Comparison of ENCODE assay signal across 3 fruit fly cellular contexts in genomic region chr3L:18235825-18236647, dm6.
A peak's percentile ranks its signal among the peaks of the same experiment; 100 is the strongest.
TF ChIP-seq lines count a peak whose summit lies in the region.

No protein-coding gene starts in this region.

TF ChIP-seq in whole organism, embryonic, 481 proteins besides CTCF, POLR2A, EP300 and RAD21 (continued from another document and continues in another):
- TF ChIP-seq Sry-β (GFP tag; optimal IDR thresholded peaks at IDR 0.05; lab: Kevin White, UChicago): peak; percentile 60
- TF ChIP-seq CG5180 (GFP tag; optimal IDR thresholded peaks at IDR 0.05; lab: Kevin White, UChicago): peak; percentile 46
- peak; percentile 81 for TF ChIP-seq Asciz (GFP tag; optimal IDR thresholded peaks at IDR 0.05; lab: Kevin White, UChicago)
- no peak for TF ChIP-seq ato (GFP tag; IDR thresholded peaks at IDR 0.05; lab: Robert Waterston, UW; ENCODE audit: partially characterized antibody)
- peak; percentile 85 for TF ChIP-seq H15 (GFP tag; IDR thresholded peaks at IDR 0.05; lab: Robert Waterston, UW)
- peak; percentile 15 for TF ChIP-seq Hmr (GFP tag; optimal IDR thresholded peaks at IDR 0.05; lab: Kevin White, UChicago)
- TF ChIP-seq Hmx (GFP tag; optimal IDR thresholded peaks at IDR 0.05; lab: Kevin White, UChicago): peak; percentile 8
- TF ChIP-seq usp (GFP tag; optimal IDR thresholded peaks at IDR 0.05; lab: Kevin White, UChicago): no peak
- peak; percentile 44; the same call in 1 of the 2 replicates for TF ChIP-seq Oaz (GFP tag; IDR thresholded peaks at IDR 0.05; lab: Robert Waterston, UW)
- peak; percentile 88 for TF ChIP-seq E2f1 (GFP tag; IDR thresholded peaks at IDR 0.05; lab: Robert Waterston, UW)
- peak; percentile 67 for TF ChIP-seq CG12299 (tag; optimal IDR thresholded peaks at IDR 0.05; lab: Kevin White, UChicago)
- no peak; the same call in 1 of the 2 replicates for TF ChIP-seq CG17612 (GFP tag; IDR thresholded peaks at IDR 0.05; lab: Robert Waterston, UW)
- TF ChIP-seq slp2 (GFP tag; optimal IDR thresholded peaks at IDR 0.05; lab: Kevin White, UChicago): peak; percentile 92
- TF ChIP-seq chn (GFP tag; optimal IDR thresholded peaks at IDR 0.05; lab: Kevin White, UChicago): peak; percentile 95
- peak; percentile 66 for TF ChIP-seq danr (GFP tag; IDR thresholded peaks at IDR 0.05; lab: Robert Waterston, UW)
- peak; percentile 41 for TF ChIP-seq trh (GFP tag; optimal IDR thresholded peaks at IDR 0.05; lab: Kevin White, UChicago)
- peak; percentile 66 for TF ChIP-seq gt (GFP tag; IDR thresholded peaks at IDR 0.05; lab: Robert Waterston, UW)
- peak; percentile 95 for TF ChIP-seq crol (GFP tag; IDR thresholded peaks at IDR 0.05; lab: Robert Waterston, UW)
- no peak for TF ChIP-seq D (optimal IDR thresholded peaks at IDR 0.05; lab: Kevin White, UChicago)
- TF ChIP-seq D (GFP tag; optimal IDR thresholded peaks at IDR 0.05; lab: Kevin White, UChicago): peak; percentile 84
- no peak for TF ChIP-seq hkb (optimal IDR thresholded peaks at IDR 0.05; lab: Kevin White, UChicago)
- TF ChIP-seq hkb (GFP tag; IDR thresholded peaks at IDR 0.05; lab: Robert Waterston, UW): peak; percentile 87
- peak; percentile 77 for TF ChIP-seq zen (tag; optimal IDR thresholded peaks at IDR 0.05; lab: Kevin White, UChicago)
- peak; percentile 72 for TF ChIP-seq sob (GFP tag; IDR thresholded peaks at IDR 0.05; lab: Robert Waterston, UW)
- peak; percentile 79 for TF ChIP-seq CG10267 (tag; optimal IDR thresholded peaks at IDR 0.05; lab: Kevin White, UChicago)
- TF ChIP-seq Mes4 (GFP tag; optimal IDR thresholded peaks at IDR 0.05; lab: Kevin White, UChicago): peak; percentile 89
- no peak for TF ChIP-seq fru (optimal IDR thresholded peaks at IDR 0.05; lab: Kevin White, UChicago)
- TF ChIP-seq CG8765 (GFP tag; IDR thresholded peaks at IDR 0.05; lab: Robert Waterston, UW): peak; percentile 81; the same call in 1 of the 2 replicates
- TF ChIP-seq p53 (GFP tag; optimal IDR thresholded peaks at IDR 0.05; lab: Kevin White, UChicago): peak; percentile 96
- peak; percentile 51 for TF ChIP-seq CG6854 (GFP tag; optimal IDR thresholded peaks at IDR 0.05; lab: Kevin White, UChicago)
- no peak for TF ChIP-seq sc (optimal IDR thresholded peaks at IDR 0.05; lab: Kevin White, UChicago)
- peak; percentile 84 for TF ChIP-seq sc (GFP tag; optimal IDR thresholded peaks at IDR 0.05; lab: Kevin White, UChicago)
- no peak for TF ChIP-seq zen2 (GFP tag; IDR thresholded peaks at IDR 0.05; lab: Robert Waterston, UW; ENCODE audit: partially characterized antibody)
- TF ChIP-seq pan (optimal IDR thresholded peaks at IDR 0.05; lab: Kevin White, UChicago): no peak
- TF ChIP-seq pan (GFP tag; optimal IDR thresholded peaks at IDR 0.05 in 1 of 2, IDR thresholded peaks at IDR 0.05 in 1 of 2): peak in 1 of 2 experiments; percentile 80
- peak; percentile 89 for TF ChIP-seq Sox100B (GFP tag; optimal IDR thresholded peaks at IDR 0.05; lab: Kevin White, UChicago)
- TF ChIP-seq ken (GFP tag; IDR thresholded peaks at IDR 0.05; lab: Robert Waterston, UW): peak; percentile 93
- TF ChIP-seq tup (GFP tag; optimal IDR thresholded peaks at IDR 0.05; lab: Kevin White, UChicago): peak; percentile 85
- TF ChIP-seq Antp (GFP tag; optimal IDR thresholded peaks at IDR 0.05; lab: Kevin White, UChicago): peak; percentile 95
- TF ChIP-seq Neu2 (GFP tag; optimal IDR thresholded peaks at IDR 0.05; lab: Kevin White, UChicago; ENCODE audit: borderline replicate concordance): peak; percentile 71
- TF ChIP-seq MESR4 (GFP tag; optimal IDR thresholded peaks at IDR 0.05; lab: Kevin White, UChicago): peak; percentile 21
- TF ChIP-seq Scr (GFP tag; IDR thresholded peaks at IDR 0.05; lab: Robert Waterston, UW; ENCODE audit: partially characterized antibody): no peak
- peak; percentile 73 for TF ChIP-seq CG32767 (GFP tag; IDR thresholded peaks at IDR 0.05; lab: Robert Waterston, UW)

TF ChIP-seq in whole organism, prepupa, 60 proteins besides CTCF, POLR2A, EP300 and RAD21 (continued from another document):
- TF ChIP-seq CG7368 (GFP tag; optimal IDR thresholded peaks at IDR 0.05; lab: Kevin White, UChicago) (peak; percentile 97), spab (GFP tag; optimal IDR thresholded peaks at IDR 0.05; lab: Kevin White, UChicago) (peak; percentile 94), Lpt (GFP tag; optimal IDR thresholded peaks at IDR 0.05; lab: Kevin White, UChicago) (peak; percentile 91), Ets21C (GFP tag; optimal IDR thresholded peaks at IDR 0.05; lab: Kevin White, UChicago) (peak; percentile 97), fd59A (GFP tag; optimal IDR thresholded peaks at IDR 0.05; lab: Kevin White, UChicago) (peak; percentile 97), CG6163 (GFP tag; IDR thresholded peaks at IDR 0.05; lab: Robert Waterston, UW) (peak; percentile 98), CG32006 (GFP tag; optimal IDR thresholded peaks at IDR 0.05; lab: Kevin White, UChicago) (peak; percentile 92), CG6854 (GFP tag; optimal IDR thresholded peaks at IDR 0.05; lab: Kevin White, UChicago) (peak; percentile 91), Eip78C (GFP tag; lab: Kevin White, UChicago) (peak; percentile 99), dsx (GFP tag; optimal IDR thresholded peaks at IDR 0.05; lab: Kevin White, UChicago; ENCODE audit: poor library complexity, severe bottlenecking) (peak; percentile 94), CG11294 (GFP tag; IDR thresholded peaks at IDR 0.05; lab: Robert Waterston, UW) (peak; percentile 85), Sox14 (GFP tag; optimal IDR thresholded peaks at IDR 0.05; lab: Kevin White, UChicago) (peak; percentile 99), acj6 (GFP tag; optimal IDR thresholded peaks at IDR 0.05; lab: Kevin White, UChicago) (peak; percentile 98), topi (GFP tag; optimal IDR thresholded peaks at IDR 0.05; lab: Kevin White, UChicago) (peak; percentile 97), Sox15 (GFP tag; optimal IDR thresholded peaks at IDR 0.05; lab: Kevin White, UChicago) (peak; percentile 96), fkh (GFP tag; optimal IDR thresholded peaks at IDR 0.05; lab: Kevin White, UChicago) (no peak), Eip93F (GFP tag; optimal IDR thresholded peaks at IDR 0.05; lab: Kevin White, UChicago) (peak; percentile 91), CG6792 (GFP tag; optimal IDR thresholded peaks at IDR 0.05; lab: Kevin White, UChicago) (peak; percentile 98), CG8632 (GFP tag; optimal IDR thresholded peaks at IDR 0.05; lab: Kevin White, UChicago) (peak; percentile 95), Hr39 (GFP tag; optimal IDR thresholded peaks at IDR 0.05; lab: Kevin White, UChicago) (peak; percentile 98), CG4318 (GFP tag; optimal IDR thresholded peaks at IDR 0.05; lab: Kevin White, UChicago) (peak; percentile 88), CG34406 (GFP tag; optimal IDR thresholded peaks at IDR 0.05; lab: Kevin White, UChicago) (peak; percentile 95), Ets96B (tag; optimal IDR thresholded peaks at IDR 0.05; lab: Kevin White, UChicago) (peak; percentile 96), Smox (GFP tag; optimal IDR thresholded peaks at IDR 0.05; lab: Kevin White, UChicago) (peak; percentile 97), OdsH (GFP tag; optimal IDR thresholded peaks at IDR 0.05; lab: Kevin White, UChicago) (peak; percentile 96), ss (GFP tag; optimal IDR thresholded peaks at IDR 0.05; lab: Kevin White, UChicago) (peak; percentile 94 to 96), CG11902 (GFP tag; optimal IDR thresholded peaks at IDR 0.05; lab: Kevin White, UChicago) (peak; percentile 96), CG10669 (GFP tag; optimal IDR thresholded peaks at IDR 0.05; lab: Kevin White, UChicago) (peak; percentile 96), CG6276 (GFP tag; optimal IDR thresholded peaks at IDR 0.05; lab: Kevin White, UChicago) (peak; percentile 91), net (GFP tag; optimal IDR thresholded peaks at IDR 0.05; lab: Kevin White, UChicago) (peak; percentile 93), Hr4 (GFP tag; optimal IDR thresholded peaks at IDR 0.05; lab: Kevin White, UChicago) (peak; percentile 94), CG9139 (GFP tag; optimal IDR thresholded peaks at IDR 0.05; lab: Kevin White, UChicago) (peak; percentile 92), lz (GFP tag; optimal IDR thresholded peaks at IDR 0.05; lab: Kevin White, UChicago) (peak; percentile 98), esn (GFP tag; optimal IDR thresholded peaks at IDR 0.05; lab: Kevin White, UChicago) (peak; percentile 97), Gug (GFP tag; IDR thresholded peaks at IDR 0.05; lab: Robert Waterston, UW) (peak; percentile 91), CG11762 (GFP tag; optimal IDR thresholded peaks at IDR 0.05; lab: Kevin White, UChicago; ENCODE audit: insufficient read depth) (peak; percentile 97), Met (GFP tag; optimal IDR thresholded peaks at IDR 0.05; lab: Kevin White, UChicago) (peak; percentile 98), eg (GFP tag; IDR thresholded peaks at IDR 0.05; lab: Robert Waterston, UW) (peak; percentile 96), fd85E (GFP tag; optimal IDR thresholded peaks at IDR 0.05; lab: Kevin White, UChicago) (peak; percentile 93), CG16779 (tag; optimal IDR thresholded peaks at IDR 0.05; lab: Kevin White, UChicago) (peak; percentile 91)

TF ChIP-seq in whole organism, wandering third instar larva, 38 proteins besides CTCF, POLR2A, EP300 and RAD21 (continued from another document):
- TF ChIP-seq Vsx2 (GFP tag; optimal IDR thresholded peaks at IDR 0.05; lab: Kevin White, UChicago; ENCODE audit: partially characterized antibody) (no peak), Mio (GFP tag; optimal IDR thresholded peaks at IDR 0.05; lab: Kevin White, UChicago) (peak; percentile 78), CG9705 (GFP tag; optimal IDR thresholded peaks at IDR 0.05; lab: Kevin White, UChicago) (peak; percentile 88), br (GFP tag; optimal IDR thresholded peaks at IDR 0.05; lab: Kevin White, UChicago) (peak; percentile 98), sage (GFP tag; optimal IDR thresholded peaks at IDR 0.05; lab: Kevin White, UChicago) (peak; percentile 96), OdsH (GFP tag; optimal IDR thresholded peaks at IDR 0.05; lab: Kevin White, UChicago) (peak; percentile 96), woc (GFP tag; optimal IDR thresholded peaks at IDR 0.05; lab: Kevin White, UChicago) (peak; percentile 91), Rel (GFP tag; optimal IDR thresholded peaks at IDR 0.05; lab: Kevin White, UChicago) (peak; percentile 92), Rel (tag; optimal IDR thresholded peaks at IDR 0.05; lab: Kevin White, UChicago) (peak; percentile 69), usp (GFP tag; optimal IDR thresholded peaks at IDR 0.05; lab: Kevin White, UChicago) (no peak), GATAd (GFP tag; optimal IDR thresholded peaks at IDR 0.05; lab: Kevin White, UChicago) (peak; percentile 53), Dfd (GFP tag; optimal IDR thresholded peaks at IDR 0.05; lab: Kevin White, UChicago) (no peak), dsf (GFP tag; optimal IDR thresholded peaks at IDR 0.05; lab: Kevin White, UChicago; ENCODE audit: borderline replicate concordance) (peak; percentile 63), HLH106 (tag; optimal IDR thresholded peaks at IDR 0.05; lab: Kevin White, UChicago) (peak; percentile 95)
TF ChIP-seq in whole organism, wandering third instar larva: peak in this region for 26.
